Fruit fly (Drosophila melanogaster): ENCODE results near the gene CG7110.
A peak's percentile ranks its signal among the peaks of the same experiment; 100 is the strongest.

CG7110 gene

dm6 chr2L:13387255-13387654 is 11.5 kb upstream of the CG7110 start, which contains the start of the genes Ing5 and CG7099 (continued):
- peak; percentile 97 for TF ChIP-seq CG14014 (GFP tag; IDR thresholded peaks at IDR 0.05)
- TF ChIP-seq CG10274 (GFP tag; optimal IDR thresholded peaks at IDR 0.05) = peak; percentile 74
- TF ChIP-seq CG9215 (GFP tag; IDR thresholded peaks at IDR 0.05) = peak; percentile 94
- TF ChIP-seq CG15269 (tag; optimal IDR thresholded peaks at IDR 0.05) = peak; percentile 96
- TF ChIP-seq MBD-R2 (GFP tag; IDR thresholded peaks at IDR 0.05) = peak; percentile 99
- TF ChIP-seq Gug (GFP tag; IDR thresholded peaks at IDR 0.05) = peak; percentile 96
- TF ChIP-seq Ptx1 (GFP tag; IDR thresholded peaks at IDR 0.05) = peak; percentile 98
- peak; percentile 45; the same call in 2 of the 3 replicates for TF ChIP-seq CG7963 (GFP tag; IDR thresholded peaks at IDR 0.05; ENCODE audit: partially characterized antibody)
- TF ChIP-seq CG10543 (GFP tag; optimal IDR thresholded peaks at IDR 0.05) = peak; percentile 92
- TF ChIP-seq Blimp-1 (GFP tag; optimal IDR thresholded peaks at IDR 0.05) = peak; percentile 94
- peak; percentile 70 to 88 for TF ChIP-seq crp (GFP tag; optimal IDR thresholded peaks at IDR 0.05)
- peak; percentile 95 for TF ChIP-seq grau (tag; optimal IDR thresholded peaks at IDR 0.05)
- TF ChIP-seq bcd (GFP tag; optimal IDR thresholded peaks at IDR 0.05) = peak; percentile 95
- peak; percentile 80 for TF ChIP-seq schlank (tag; optimal IDR thresholded peaks at IDR 0.05)
- TF ChIP-seq Usf (GFP tag; optimal IDR thresholded peaks at IDR 0.05) = peak; percentile 93
- peak; percentile 97 for TF ChIP-seq CG32772 (GFP tag; IDR thresholded peaks at IDR 0.05)
- TF ChIP-seq CG15696 (tag; optimal IDR thresholded peaks at IDR 0.05) = peak; percentile 97
- TF ChIP-seq CG1647 (GFP tag; optimal IDR thresholded peaks at IDR 0.05) = peak; percentile 94
- TF ChIP-seq sr (GFP tag; IDR thresholded peaks at IDR 0.05) = peak; percentile 76; the same call in 2 of the 3 replicates
- peak; percentile 87 for TF ChIP-seq dan (GFP tag; IDR thresholded peaks at IDR 0.05)
- peak; percentile 60 for TF ChIP-seq CTCF (GFP tag; optimal IDR thresholded peaks at IDR 0.05)
- TF ChIP-seq zfh2 (GFP tag; optimal IDR thresholded peaks at IDR 0.05) = peak; percentile 95
- TF ChIP-seq vnd (GFP tag; IDR thresholded peaks at IDR 0.05; ENCODE audit: partially characterized antibody) = peak; percentile 57; the same call in 1 of the 3 replicates
- peak; percentile 95 for TF ChIP-seq Fer2 (tag; optimal IDR thresholded peaks at IDR 0.05)
- TF ChIP-seq CG18599 (GFP tag; optimal IDR thresholded peaks at IDR 0.05) = peak; percentile 96
- TF ChIP-seq Doc3 (GFP tag; IDR thresholded peaks at IDR 0.05; ENCODE audit: partially characterized antibody) = 0 out of 3 replicates have a peak, but pooled peaks have one; percentile 49
- TF ChIP-seq CG16813 (GFP tag; IDR thresholded peaks at IDR 0.05; ENCODE audit: partially characterized antibody) = peak; percentile 62
- TF ChIP-seq CG1602 (GFP tag; optimal IDR thresholded peaks at IDR 0.05) = peak; percentile 98
- TF ChIP-seq CG4707 (GFP tag; optimal IDR thresholded peaks at IDR 0.05) = peak; percentile 82
- no peak for TF ChIP-seq cg (GFP tag; optimal IDR thresholded peaks at IDR 0.05)
- TF ChIP-seq Hand (GFP tag; optimal IDR thresholded peaks at IDR 0.05) = peak; percentile 81
- TF ChIP-seq chm (GFP tag; IDR thresholded peaks at IDR 0.05) = peak; percentile 94
- TF ChIP-seq Hr78 (GFP tag; optimal IDR thresholded peaks at IDR 0.05) = no peak
- peak; percentile 94 for TF ChIP-seq vfl (GFP tag; optimal IDR thresholded peaks at IDR 0.05)
- TF ChIP-seq trem (tag; optimal IDR thresholded peaks at IDR 0.05) = peak; percentile 95
- peak; percentile 87 for TF ChIP-seq CG18011 (GFP tag; optimal IDR thresholded peaks at IDR 0.05)
- TF ChIP-seq HLH54F (GFP tag; optimal IDR thresholded peaks at IDR 0.05) = peak; percentile 92
- TF ChIP-seq bbx (GFP tag; IDR thresholded peaks at IDR 0.05; ENCODE audit: partially characterized antibody) = peak; percentile 53
- TF ChIP-seq CG1832 (GFP tag; optimal IDR thresholded peaks at IDR 0.05) = no peak
- peak; percentile 95 for TF ChIP-seq caup (GFP tag; optimal IDR thresholded peaks at IDR 0.05; ENCODE audit: severe bottlenecking)
- peak; percentile 93 for TF ChIP-seq Six4 (GFP tag; optimal IDR thresholded peaks at IDR 0.05)
- peak; percentile 78 for TF ChIP-seq knrl (GFP tag; IDR thresholded peaks at IDR 0.05; ENCODE audit: partially characterized antibody)
- peak; percentile 73 for TF ChIP-seq CG12236 (GFP tag; optimal IDR thresholded peaks at IDR 0.05)
- peak; percentile 54 for TF ChIP-seq luna (GFP tag; optimal IDR thresholded peaks at IDR 0.05)
- TF ChIP-seq CG15011 (GFP tag; optimal IDR thresholded peaks at IDR 0.05) = peak; percentile 85
- TF ChIP-seq CG12219 (GFP tag; optimal IDR thresholded peaks at IDR 0.05) = peak; percentile 85
- TF ChIP-seq CG1792 (GFP tag; optimal IDR thresholded peaks at IDR 0.05) = peak; percentile 59
- peak; percentile 50 for TF ChIP-seq Dp (GFP tag; optimal IDR thresholded peaks at IDR 0.05)
- TF ChIP-seq CG1233 (GFP tag; optimal IDR thresholded peaks at IDR 0.05) = peak; percentile 94
